Worm (Caenorhabditis elegans) whole organism, midembryonic: ENCODE results near the gene F10E9.10.

ENCODE experiments used
- ref-1 ChIP-seq: fragments of 200-800 bp; sonication (Bioruptor generic); conservative IDR thresholded peaks from 2 replicates; pipeline ENCODE4 v1.3.6; 2022; ENCODE audit warnings: missing genetic modification reagents, missing genetic modification characterization, missing compliant biosample characterization
- ztf-23 ChIP-seq: fragments of 200-800 bp; sonication (Bioruptor generic); IDR thresholded peaks from 2 replicates; pipeline ENCODE4 v1.3.6; 2022; ENCODE audit warnings: missing genetic modification reagents, missing genetic modification characterization, missing compliant biosample characterization
- ztf-29 ChIP-seq: fragments of 200-800 bp; sonication (Bioruptor generic); IDR thresholded peaks from 2 replicates; pipeline ENCODE4 v1.3.6; 2022; ENCODE audit warnings: missing genetic modification reagents, missing genetic modification characterization, missing compliant biosample characterization

DNA sequence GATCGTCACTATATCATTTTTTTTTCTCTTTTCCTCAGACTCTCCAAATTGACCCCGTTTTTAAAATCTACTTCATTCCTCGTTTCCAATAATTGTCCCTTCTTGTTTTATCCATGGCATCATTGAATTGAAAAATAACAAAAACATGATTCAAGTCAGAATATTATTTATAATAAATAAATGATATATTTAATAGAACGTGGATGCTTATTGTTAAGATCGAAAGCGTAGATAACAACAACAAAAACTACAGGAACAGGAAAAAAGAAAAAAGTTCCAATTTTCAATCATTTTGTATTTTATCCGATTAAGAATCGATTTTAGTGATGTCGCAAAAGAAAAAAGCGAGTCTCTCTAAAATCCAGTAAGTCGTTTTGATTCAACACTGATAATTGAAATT, 7.7 kb downstream of the F10E9.10 start, which contains the start of gene F10E9.2:
- TF ChIP-seq ztf-23 (GFP tag; lab: Robert Waterston, UW), result no peak
- no peak for TF ChIP-seq ztf-29 (GFP tag; lab: Robert Waterston, UW)
- no peak for TF ChIP-seq ref-1
